Worm (Caenorhabditis elegans): ENCODE data around the gene C48B4.3.

C48B4.3 gene

ce11 chrIII:9595563-9595962 lies 13.4 kb upstream of the C48B4.3 start, which contains the start of gene rom-2:
rom-2 (minus strand) TSS chrIII:9595663.
- TF ChIP-seq snpc-4 (tag; optimal IDR thresholded peaks at IDR 0.05) (no peak), C04F5.9 (tag; optimal IDR thresholded peaks at IDR 0.05) (no peak), unc-130 (tag; optimal IDR thresholded peaks at IDR 0.05) (no peak), fkh-8 (tag; optimal IDR thresholded peaks at IDR 0.05) (no peak), unc-62 (GFP tag; optimal IDR thresholded peaks at IDR 0.05) (no peak)

DNA sequence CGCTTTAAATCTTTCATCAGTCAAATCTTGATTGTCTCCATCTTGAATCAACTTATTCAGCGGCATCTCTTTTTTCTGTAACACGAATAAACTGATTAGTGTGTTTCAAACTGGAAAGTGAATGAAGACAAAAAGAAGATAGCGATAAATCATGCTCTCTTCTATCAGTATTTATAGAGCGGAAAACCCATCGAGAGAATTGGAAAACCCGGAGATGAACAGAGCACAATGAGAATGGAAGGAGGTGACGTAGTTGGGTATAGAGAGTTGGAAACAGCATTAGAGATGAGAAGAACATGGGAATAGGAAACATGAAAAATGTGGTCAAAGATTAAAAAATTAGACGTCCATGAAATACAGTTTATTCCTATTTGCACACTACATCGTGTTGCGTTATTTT lies 9.9 kb upstream of the C48B4.3 start, which contains the start of gene acox-1.5:
TSS of gene acox-1.5 (minus strand) at position 75 of the 400 bp plus-strand sequence.
- TF ChIP-seq elt-2 (tag; optimal IDR thresholded peaks at IDR 0.05) (peak; percentile 35), efl-1 (optimal IDR thresholded peaks at IDR 0.05) (no peak), efl-1 (GFP tag; optimal IDR thresholded peaks at IDR 0.05 in 1 of 2) (no peak)

DNA sequence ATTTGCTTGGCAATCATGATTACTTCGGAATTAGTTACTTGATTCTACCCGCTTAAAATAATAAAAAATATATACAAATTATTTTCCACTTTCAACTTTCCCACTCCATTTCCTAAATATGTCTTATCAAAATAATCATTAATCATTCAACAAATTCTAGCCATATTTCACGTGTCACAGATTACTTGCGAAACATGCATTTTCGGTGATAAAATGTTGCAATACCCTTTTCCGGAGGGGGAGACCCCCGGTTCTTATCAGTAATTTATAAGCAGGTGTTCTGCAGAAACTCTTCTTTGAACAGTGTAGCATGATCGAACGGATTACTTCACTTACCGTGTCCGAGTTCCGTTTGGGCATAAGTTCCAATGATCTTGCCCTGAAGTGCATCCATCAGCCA lies 8.0 kb upstream of the C48B4.3 start:
- TF ChIP-seq mdl-1 (tag; optimal IDR thresholded peaks at IDR 0.05): peak in 1 of 2 experiments; percentile 2
- TF ChIP-seq elt-2 (tag; optimal IDR thresholded peaks at IDR 0.05): peak; percentile 83
- no peak for TF ChIP-seq ceh-90 (tag; optimal IDR thresholded peaks at IDR 0.05)

DNA sequence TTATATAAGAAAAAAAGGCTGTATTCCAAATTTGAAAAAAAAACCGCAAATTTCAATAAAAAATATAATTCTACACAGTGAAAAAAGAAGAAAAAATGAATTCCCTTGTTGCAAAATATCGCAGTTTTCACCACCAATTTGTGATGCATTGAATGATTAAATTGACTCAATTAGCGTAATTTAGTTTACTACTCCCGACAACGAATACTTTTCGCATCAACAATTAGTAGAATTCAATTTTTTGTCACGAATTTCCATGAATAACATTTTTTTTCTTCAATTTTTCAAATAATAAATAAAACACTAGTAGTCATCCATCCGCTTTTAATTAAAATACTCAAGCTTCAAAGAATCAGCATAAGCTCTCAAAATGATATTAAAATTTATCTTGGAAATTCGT lies 3.1 kb upstream of the C48B4.3 start:
- TF ChIP-seq egl-13 (tag; optimal IDR thresholded peaks at IDR 0.05) (no peak), lsy-2 (tag; optimal IDR thresholded peaks at IDR 0.05) (peak; percentile 5 to 29), efl-3 (GFP tag; optimal IDR thresholded peaks at IDR 0.05) (no peak), fkh-8 (tag; optimal IDR thresholded peaks at IDR 0.05) (peak; percentile 38), nhr-47 (tag; optimal IDR thresholded peaks at IDR 0.05) (peak; percentile 36), ceh-8 (GFP tag; optimal IDR thresholded peaks at IDR 0.05) (peak; percentile 94), nhr-71 (tag; optimal IDR thresholded peaks at IDR 0.05) (peak; percentile 52), zag-1 (tag; optimal IDR thresholded peaks at IDR 0.05) (peak; percentile 6), sup-37 (GFP tag; optimal IDR thresholded peaks at IDR 0.05) (no peak), lin-14 (GFP tag; optimal IDR thresholded peaks at IDR 0.05) (peak; percentile 72), mdl-1 (tag; optimal IDR thresholded peaks at IDR 0.05) (no peak), nhr-90 (tag; optimal IDR thresholded peaks at IDR 0.05; ENCODE audit: poor library complexity) (no peak)

ce11 chrIII:9583224-9583623 lies 1.0 kb upstream of the C48B4.3 start:
- TF ChIP-seq mef-2 (tag; optimal IDR thresholded peaks at IDR 0.05): no peak
- no peak for TF ChIP-seq lin-13 (GFP tag; optimal IDR thresholded peaks at IDR 0.05)
- no peak for TF ChIP-seq nhr-12 (tag; optimal IDR thresholded peaks at IDR 0.05)
- no peak for TF ChIP-seq hlh-4 (tag; optimal IDR thresholded peaks at IDR 0.05)

DNA sequence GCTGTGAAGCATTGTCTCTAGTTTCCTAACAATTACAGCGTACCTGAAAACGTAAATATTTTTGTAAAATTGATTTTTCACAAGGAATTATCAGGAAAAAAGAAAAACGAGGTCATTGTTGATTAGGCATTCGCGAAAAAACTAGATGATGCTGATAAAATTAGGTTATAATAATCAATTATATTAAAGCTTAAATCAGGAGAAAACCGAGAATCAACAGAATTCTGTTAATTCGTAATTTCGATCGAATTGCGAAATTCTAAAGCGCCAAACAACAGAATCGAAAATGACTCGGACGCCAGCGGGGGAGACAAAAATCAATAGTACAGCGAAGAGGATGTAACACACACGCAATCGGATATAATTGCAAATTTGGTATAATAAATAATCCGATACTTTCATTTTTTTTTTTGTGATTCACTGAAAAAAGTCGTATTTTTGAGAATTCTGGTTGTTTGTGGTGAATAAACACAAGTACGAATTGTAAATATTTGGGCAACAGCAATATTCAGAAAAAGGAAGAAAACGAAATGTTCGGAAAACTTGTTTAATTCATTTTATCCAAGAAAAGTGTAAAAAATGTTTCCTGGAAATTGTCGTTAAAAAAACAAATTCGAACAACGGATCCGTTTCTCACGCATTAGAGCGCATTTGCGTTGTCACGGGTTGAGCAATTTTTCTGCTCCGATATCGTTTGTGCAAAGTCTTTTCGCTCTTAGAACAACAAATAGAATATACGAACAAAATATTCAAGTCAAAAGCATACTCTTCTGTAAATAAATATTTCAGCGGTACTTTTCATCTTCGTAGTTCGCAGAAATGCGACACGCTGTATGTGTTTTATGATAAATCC lies 1.9 kb downstream of the C48B4.3 start, which contains the start of gene ced-7:
TSS of gene ced-7 (minus strand) at position 51 of the 853 bp plus-strand sequence.
- TF ChIP-seq lin-35 (GFP tag; optimal IDR thresholded peaks at IDR 0.05): peak; percentile 15 to 37
- no peak for TF ChIP-seq tbx-2 (tag; optimal IDR thresholded peaks at IDR 0.05)
- TF ChIP-seq ama-1 (optimal IDR thresholded peaks at IDR 0.05): no peak
- no peak for TF ChIP-seq sptf-1 (tag; optimal IDR thresholded peaks at IDR 0.05)
- no peak for TF ChIP-seq xbp-1 (tag; optimal IDR thresholded peaks at IDR 0.05)
- TF ChIP-seq hlh-4 (tag; optimal IDR thresholded peaks at IDR 0.05): no peak
- TF ChIP-seq unc-62 (GFP tag; optimal IDR thresholded peaks at IDR 0.05): no peak
- TF ChIP-seq aha-1 (tag; optimal IDR thresholded peaks at IDR 0.05): no peak
- TF ChIP-seq C34B4.2 (tag; optimal IDR thresholded peaks at IDR 0.05): no peak
- TF ChIP-seq dpl-1 (GFP tag; optimal IDR thresholded peaks at IDR 0.05): peak in 2 of 3 experiments; percentile 4 to 52
- no peak for TF ChIP-seq tlp-1 (tag; optimal IDR thresholded peaks at IDR 0.05)
- no peak for TF ChIP-seq nhr-11 (tag; optimal IDR thresholded peaks at IDR 0.05)
- TF ChIP-seq unc-98 (GFP tag; IDR thresholded peaks at IDR 0.05): no peak
- TF ChIP-seq dsc-1 (tag; optimal IDR thresholded peaks at IDR 0.05): no peak
- no peak for TF ChIP-seq fkh-10 (GFP tag; optimal IDR thresholded peaks at IDR 0.05)
- peak; percentile 8 for TF ChIP-seq F16B12.6 (tag; optimal IDR thresholded peaks at IDR 0.05)
- no peak for TF ChIP-seq nhr-12 (tag; optimal IDR thresholded peaks at IDR 0.05)
- TF ChIP-seq alr-1 (tag; optimal IDR thresholded peaks at IDR 0.05; ENCODE audit: borderline replicate concordance): no peak
- no peak for TF ChIP-seq isw-1 (GFP tag; IDR thresholded peaks at IDR 0.05)
- TF ChIP-seq ets-5 (GFP tag; IDR thresholded peaks at IDR 0.05): no peak
- TF ChIP-seq lin-15B (tag; optimal IDR thresholded peaks at IDR 0.05): no peak
- TF ChIP-seq mep-1 (tag; optimal IDR thresholded peaks at IDR 0.05): no peak

Measured in whole organism, L1 larva.